Fruit fly (Drosophila melanogaster) whole organism, pupa: ENCODE measurements around the gene Ctr1A.
A peak's percentile ranks its signal among the peaks of the same experiment; 100 is the strongest.

Experiments
- CG10348 ChIP-seq: fragments of 200-800 bp; sonication (Bioruptor generic); IDR thresholded peaks from 2 replicates; pipeline ENCODE4 v1.3.6; 2022; ENCODE audit warnings: missing biosample characterization, missing genetic modification characterization
- CG12605 ChIP-seq: fragments of 200-800 bp; sonication (Bioruptor generic); IDR thresholded peaks from 2 replicates; pipeline ENCODE4 v1.3.6; 2022; ENCODE audit warnings: missing biosample characterization, missing genetic modification characterization
- CG13204 ChIP-seq: fragments of 200-800 bp; sonication (Bioruptor generic); optimal IDR thresholded peaks from 2 replicates; lab custom pipeline; 2018; ENCODE audit warnings: missing biosample characterization, mild to moderate bottlenecking, missing genetic modification characterization, moderate library complexity
- CG14655 ChIP-seq: fragments of 200-800 bp; sonication (Bioruptor generic); optimal IDR thresholded peaks from 3 replicates; lab custom pipeline; 2017; ENCODE audit warnings: mild to moderate bottlenecking, missing biosample characterization, missing genetic modification reagents, missing genetic modification characterization
- CG15710 ChIP-seq: fragments of 200-800 bp; sonication (Bioruptor generic); optimal IDR thresholded peaks from 2 replicates; lab custom pipeline; 2018; ENCODE audit warnings: missing biosample characterization, mild to moderate bottlenecking, missing genetic modification characterization, moderate library complexity
- CG17806 ChIP-seq: fragments of 200-800 bp; sonication (Bioruptor generic); optimal IDR thresholded peaks from 2 replicates; lab custom pipeline; 2018; ENCODE audit warnings: missing biosample characterization, mild to moderate bottlenecking, missing genetic modification characterization, moderate library complexity
- CG32121 ChIP-seq: fragments of 200-800 bp; sonication (Bioruptor generic); IDR thresholded peaks from 2 replicates; pipeline ENCODE4 v1.3.6; 2022; ENCODE audit warnings: missing biosample characterization, missing genetic modification characterization
- CG34367 ChIP-seq: fragments of 200-800 bp; sonication (Bioruptor generic); optimal IDR thresholded peaks from 2 replicates; lab custom pipeline; 2018; ENCODE audit warnings: missing biosample characterization, mild to moderate bottlenecking, missing genetic modification characterization
- CG4496 ChIP-seq: fragments of 200-800 bp; sonication (Bioruptor generic); IDR thresholded peaks from 3 replicates; pipeline ENCODE4 v1.3.6; 2022; ENCODE audit warnings: missing biosample characterization, missing genetic modification characterization
- CG8159 ChIP-seq: fragments of 200-800 bp; sonication (Bioruptor generic); optimal IDR thresholded peaks from 3 replicates; lab custom pipeline; 2018; ENCODE audit warnings: missing biosample characterization, mild to moderate bottlenecking, missing genetic modification characterization, moderate library complexity
- CG8301 ChIP-seq: fragments of 200-800 bp; sonication (Bioruptor generic); optimal IDR thresholded peaks from 2 replicates; lab custom pipeline; 2018; ENCODE audit warnings: missing biosample characterization, mild to moderate bottlenecking, missing genetic modification characterization
- CG9948 ChIP-seq: fragments of 200-800 bp; sonication (Bioruptor generic); optimal IDR thresholded peaks from 2 replicates; lab custom pipeline; 2018; ENCODE audit warnings: missing biosample characterization, mild to moderate bottlenecking, missing genetic modification characterization, moderate library complexity
- D1 ChIP-seq: fragments of 200-800 bp; sonication (Bioruptor generic); optimal IDR thresholded peaks from 2 replicates; lab custom pipeline; 2018; ENCODE audit warnings: missing biosample characterization, mild to moderate bottlenecking, missing genetic modification characterization, moderate library complexity
- EcR ChIP-seq: fragments of 200-800 bp; sonication (Bioruptor generic); optimal IDR thresholded peaks from 3 replicates; lab custom pipeline; 2019; ENCODE audit warnings: missing biosample characterization, missing genetic modification characterization, mild to moderate bottlenecking, moderate library complexity, missing genetic modification reagents
- Ets98B ChIP-seq: fragments of 200-800 bp; sonication (Bioruptor generic); IDR thresholded peaks from 2 replicates; pipeline ENCODE4 v1.3.6; 2022; ENCODE audit warnings: missing biosample characterization, missing genetic modification characterization
- Pif1A ChIP-seq: fragments of 200-800 bp; sonication (Bioruptor generic); optimal IDR thresholded peaks from 3 replicates; lab custom pipeline; 2016; ENCODE audit warnings: missing biosample characterization, missing genetic modification characterization
- Pif1B ChIP-seq: fragments of 200-800 bp; sonication (Bioruptor generic); optimal IDR thresholded peaks from 3 replicates; lab custom pipeline; 2016; ENCODE audit warnings: missing biosample characterization, missing genetic modification characterization
- Snoo ChIP-seq: fragments of 200-800 bp; sonication (Bioruptor generic); optimal IDR thresholded peaks from 3 replicates; lab custom pipeline; 2017; ENCODE audit warnings: missing biosample characterization, mild to moderate bottlenecking, missing genetic modification characterization, inconsistent platforms
- fd96Ca ChIP-seq: fragments of 200-800 bp; sonication (Bioruptor generic); IDR thresholded peaks from 3 replicates; pipeline ENCODE4 v1.3.6; 2022; ENCODE audit warnings: missing biosample characterization, missing genetic modification characterization
- rn ChIP-seq: fragments of 200-800 bp; sonication (Bioruptor generic); IDR thresholded peaks from 2 replicates; pipeline ENCODE4 v1.3.6; 2022; ENCODE audit warnings: missing biosample characterization, missing genetic modification characterization

Ctr1A gene

DNA sequence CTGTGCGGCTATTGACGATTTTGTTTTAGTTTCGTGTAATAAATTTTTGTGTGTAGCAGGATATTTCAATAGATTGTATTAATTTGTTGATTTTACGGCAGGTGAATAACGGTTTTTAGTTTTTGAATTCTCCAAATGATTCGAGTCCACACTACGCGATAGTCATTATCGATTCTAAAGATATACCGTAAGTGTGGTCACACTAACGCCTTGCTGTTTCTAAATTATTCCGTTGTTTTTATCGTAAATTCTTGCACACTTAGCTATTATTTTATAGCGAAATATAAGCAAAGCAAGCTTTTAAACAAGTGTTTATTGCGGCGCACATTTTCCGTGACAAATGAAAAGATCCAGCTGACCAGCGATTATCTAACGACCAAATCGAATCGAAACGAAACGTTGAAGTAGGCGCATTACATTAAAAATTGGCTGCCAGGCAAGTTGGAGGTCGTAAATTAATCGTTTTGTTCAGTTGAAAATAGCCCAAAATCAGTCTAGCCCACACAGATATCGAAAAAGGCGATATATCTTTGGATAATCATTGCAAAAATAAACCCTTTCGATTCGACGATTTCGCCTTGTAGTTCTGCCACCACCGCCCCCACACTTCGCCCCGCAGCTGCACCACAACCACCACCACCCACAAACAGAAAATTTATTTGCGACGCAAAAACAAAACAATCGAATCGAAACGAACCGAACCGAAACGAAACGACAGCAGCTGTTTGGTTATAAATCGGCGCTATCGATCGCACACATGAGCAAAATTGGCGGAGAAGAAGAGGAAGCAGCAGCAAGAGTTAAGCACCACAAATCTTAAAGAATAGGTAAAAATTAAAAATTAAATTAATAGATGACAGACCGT is 22.4 kb downstream of the Ctr1A start, which contains the start of gene Pink1:
Pink1 (plus strand) TSS at position 164 of the 865 bp plus-strand sequence.
- no peak for TF ChIP-seq CG13204 (GFP tag; lab: Kevin White, UChicago)
- no peak for TF ChIP-seq Pif1A (GFP tag; lab: Kevin White, UChicago)
- no peak for TF ChIP-seq D1 (tag; lab: Kevin White, UChicago)
- no peak for TF ChIP-seq EcR (GFP tag; lab: Kevin White, UChicago)
- no peak for TF ChIP-seq CG15710 (tag; lab: Kevin White, UChicago)
- no peak for TF ChIP-seq CG17806 (tag; lab: Kevin White, UChicago)
- TF ChIP-seq CG14655 (GFP tag; lab: Kevin White, UChicago): no peak
- no peak for TF ChIP-seq CG9948 (tag; lab: Kevin White, UChicago)
- TF ChIP-seq CG4496 (GFP tag; lab: Robert Waterston, UW): no peak
- TF ChIP-seq CG8159 (tag; lab: Kevin White, UChicago): no peak

dm6 chrX:6687267-6687666 is 25.8 kb downstream of the Ctr1A start, which contains the start of gene CG44303:
CG44303 (minus strand) TSS chrX:6687420.
- TF ChIP-seq CG9948 (tag; lab: Kevin White, UChicago) (no peak), EcR (GFP tag; lab: Kevin White, UChicago) (peak; percentile 43)

- TF ChIP-seq CG8301 (tag; lab: Kevin White, UChicago) (no peak), rn (GFP tag; lab: Robert Waterston, UW) (no peak), CG34367 (tag; lab: Kevin White, UChicago) (no peak), CG14655 (GFP tag; lab: Kevin White, UChicago) (no peak), D1 (tag; lab: Kevin White, UChicago) (no peak), CG17806 (tag; lab: Kevin White, UChicago) (no peak), CG4496 (GFP tag; lab: Robert Waterston, UW) (no peak)
Observed at dm6 chrX:6688620-6689400, 27.4 kb downstream of the Ctr1A start, which contains the start of gene CG3184. CG3184 (minus strand) TSS chrX:6688774.

- TF ChIP-seq CG13204 (GFP tag; lab: Kevin White, UChicago): peak; percentile 73
- TF ChIP-seq CG4496 (GFP tag; lab: Robert Waterston, UW): no peak
- no peak for TF ChIP-seq fd96Ca
- 0 out of 2 replicates have a peak, but pooled peaks have one; percentile 18 for TF ChIP-seq CG32121 (GFP tag; lab: Robert Waterston, UW)
- TF ChIP-seq CG17806 (tag; lab: Kevin White, UChicago): no peak
- peak; percentile 10 for TF ChIP-seq CG15710 (tag; lab: Kevin White, UChicago)
- no peak for TF ChIP-seq CG34367 (tag; lab: Kevin White, UChicago)
Observed at dm6 chrX:6694105-6694788, 32.8 kb downstream of the Ctr1A start.

DNA sequence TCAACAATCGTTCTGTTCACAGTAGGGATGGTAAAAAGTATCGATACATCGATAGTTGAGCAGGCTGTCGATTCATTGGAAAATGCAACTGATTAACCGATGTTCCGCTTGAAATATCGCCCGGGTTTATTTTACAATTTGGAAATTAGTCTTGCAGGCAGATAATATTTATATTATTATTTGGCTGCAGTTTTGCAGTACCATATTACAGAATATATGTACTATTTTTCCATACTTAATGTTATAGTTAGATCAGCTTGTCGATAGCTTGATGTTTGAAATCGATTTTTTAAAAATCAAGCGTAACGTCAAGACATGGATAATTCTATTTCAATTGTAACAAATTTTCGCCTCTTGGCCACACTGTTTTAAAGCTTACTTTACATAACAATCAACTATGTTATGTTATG is 33.5 kb downstream of the Ctr1A start, which contains the start of gene CG14442:
CG14442 (minus strand) TSS at position 29 of the 410 bp plus-strand sequence.
- no peak for TF ChIP-seq CG14655 (GFP tag; lab: Kevin White, UChicago)
- peak; percentile 35 for TF ChIP-seq Pif1A (GFP tag; lab: Kevin White, UChicago)
- TF ChIP-seq CG13204 (GFP tag; lab: Kevin White, UChicago): no peak
- TF ChIP-seq CG8301 (tag; lab: Kevin White, UChicago): no peak
- TF ChIP-seq CG10348: no peak
- peak; percentile 14; the same call in 1 of the 2 replicates for TF ChIP-seq Ets98B (GFP tag; lab: Robert Waterston, UW)
- peak; percentile 21 for TF ChIP-seq CG17806 (tag; lab: Kevin White, UChicago)
- TF ChIP-seq CG4496 (GFP tag; lab: Robert Waterston, UW): peak; percentile 36; the same call in 1 of the 3 replicates
- TF ChIP-seq fd96Ca: peak; percentile 11; the same call in 1 of the 3 replicates
- TF ChIP-seq CG8159 (tag; lab: Kevin White, UChicago): peak; percentile 30
- TF ChIP-seq rn (GFP tag; lab: Robert Waterston, UW): no peak
- no peak for TF ChIP-seq CG9948 (tag; lab: Kevin White, UChicago)
- TF ChIP-seq Snoo (tag; lab: Kevin White, UChicago): no peak
- TF ChIP-seq CG34367 (tag; lab: Kevin White, UChicago): no peak
- TF ChIP-seq Pif1B: peak; percentile 6
- TF ChIP-seq D1 (tag; lab: Kevin White, UChicago): no peak
- no peak for TF ChIP-seq CG12605 (GFP tag; lab: Robert Waterston, UW)
- TF ChIP-seq CG15710 (tag; lab: Kevin White, UChicago): no peak
